Fruit fly (Drosophila melanogaster) whole organism, wandering third instar larva: Measurements from ENCODE around the gene Hira.

ENCODE experiments used
- Abd-B ChIP-seq: fragments of >200 bp; optimal IDR thresholded peaks from 2 replicates; lab custom pipeline; 2017; ENCODE audit warnings: missing biosample characterization, missing genetic modification characterization
- CG32264 ChIP-seq: fragments of 200-800 bp; sonication (Bioruptor generic); optimal IDR thresholded peaks from 2 replicates; lab custom pipeline; 2016; ENCODE audit warnings: missing biosample characterization, missing genetic modification characterization
- CG9705 ChIP-seq: fragments of 200-800 bp; sonication (Bioruptor generic); optimal IDR thresholded peaks from 2 replicates; lab custom pipeline; 2018; ENCODE audit warnings: missing biosample characterization, mild to moderate bottlenecking, missing genetic modification characterization
- CrebA ChIP-seq: fragments of 200-800 bp; sonication (Bioruptor generic); optimal IDR thresholded peaks from 2 replicates; lab custom pipeline; 2016; ENCODE audit warnings: missing biosample characterization, mild to moderate bottlenecking, missing genetic modification characterization, borderline replicate concordance
- Dfd ChIP-seq: fragments of >200 bp; optimal IDR thresholded peaks from 2 replicates; lab custom pipeline; 2017; ENCODE audit warnings: missing biosample characterization, missing genetic modification characterization
- Dif ChIP-seq: fragments of 200-275, 200-300 bp; sonication (Bioruptor generic); optimal IDR thresholded peaks from 2 replicates; lab custom pipeline; 2018; ENCODE audit warnings: missing biosample characterization, missing genetic modification characterization; ENCODE audit not compliant: partially characterized antibody
- GATAd ChIP-seq: sonication (Bioruptor generic); optimal IDR thresholded peaks from 2 replicates; lab custom pipeline; 2016; ENCODE audit warnings: missing biosample characterization, missing genetic modification characterization
- HLH106 ChIP-seq: fragments of 200-800 bp; optimal IDR thresholded peaks from 3 replicates; lab custom pipeline; 2019; ENCODE audit warnings: missing biosample characterization, mild to moderate bottlenecking, missing genetic modification characterization, moderate library complexity
- Hnf4 ChIP-seq: fragments of 200-800 bp; sonication (Bioruptor generic); optimal IDR thresholded peaks from 2 replicates; lab custom pipeline; 2016; ENCODE audit warnings: missing biosample characterization, mild to moderate bottlenecking, missing genetic modification characterization
- Hr78 ChIP-seq: fragments of >200 bp; optimal IDR thresholded peaks from 2 replicates; lab custom pipeline; 2017; ENCODE audit warnings: missing biosample characterization, missing genetic modification characterization
- Hr83 ChIP-seq: fragments of 200-300 bp; sonication (Bioruptor generic); optimal IDR thresholded peaks from 2 replicates; lab custom pipeline; 2016; ENCODE audit warnings: missing biosample characterization, mild to moderate bottlenecking, missing genetic modification characterization, moderate library complexity; ENCODE audit not compliant: poor library complexity, severe bottlenecking
- Jra ChIP-seq: sonication (Bioruptor generic); optimal IDR thresholded peaks from 2 replicates; lab custom pipeline; 2016; ENCODE audit warnings: missing biosample characterization, missing genetic modification characterization
- Mio ChIP-seq: sonication (Bioruptor generic); optimal IDR thresholded peaks from 2 replicates; lab custom pipeline; 2016; ENCODE audit warnings: missing biosample characterization, missing genetic modification characterization
- Myc ChIP-seq: fragments of >200 bp; optimal IDR thresholded peaks from 2 replicates; lab custom pipeline; 2017
- N ChIP-seq: fragments of >200 bp; optimal IDR thresholded peaks from 2 replicates; lab custom pipeline; 2018; ENCODE audit warnings: missing biosample characterization, missing external identifiers, missing genetic modification characterization
- OdsH ChIP-seq: fragments of 200-800 bp; sonication (Bioruptor generic); optimal IDR thresholded peaks from 2 replicates; lab custom pipeline; 2016; ENCODE audit warnings: missing biosample characterization, mild to moderate bottlenecking, missing genetic modification characterization
- Rel ChIP-seq, 2 experiments: fragments of 200-800 bp; sonication (Bioruptor generic) in 1 of 2; optimal IDR thresholded peaks; 2 replicates in 1 of 2; 3 replicates in 1 of 2; lab custom pipeline; 2016 to 2019; ENCODE audit warnings: mild to moderate bottlenecking in 2 of 2, missing biosample characterization in 2 of 2, missing genetic modification characterization in 2 of 2, moderate library complexity in 1 of 2
- Sp1 ChIP-seq: fragments of 200-800 bp; sonication (Bioruptor generic); optimal IDR thresholded peaks from 3 replicates; lab custom pipeline; 2019; ENCODE audit warnings: missing biosample characterization, mild to moderate bottlenecking, missing genetic modification characterization, moderate library complexity
- Vsx2 ChIP-seq: fragments of 200-300, 225-300 bp; sonication (Bioruptor generic); optimal IDR thresholded peaks from 2 replicates; lab custom pipeline; 2018; ENCODE audit warnings: missing biosample characterization, missing genetic modification characterization; ENCODE audit not compliant: partially characterized antibody
- br ChIP-seq: fragments of 200-800 bp; sonication (Bioruptor generic); optimal IDR thresholded peaks from 2 replicates; lab custom pipeline; 2016; ENCODE audit warnings: missing biosample characterization, missing genetic modification characterization
- brk ChIP-seq: fragments of 200-800 bp; sonication (Bioruptor generic); optimal IDR thresholded peaks from 2 replicates; lab custom pipeline; 2016; ENCODE audit warnings: missing biosample characterization, mild to moderate bottlenecking, missing genetic modification characterization
- dl ChIP-seq, 2 experiments: fragments of 175-275, 200-275 bp in 1 of 2; fragments of 200-275 bp in 1 of 2; sonication (Bioruptor generic); optimal IDR thresholded peaks; lab custom pipeline; 2018; ENCODE audit warnings: mild to moderate bottlenecking in 2 of 2, missing biosample characterization in 2 of 2, missing genetic modification characterization in 2 of 2, moderate library complexity in 2 of 2; ENCODE audit not compliant: partially characterized antibody in 2 of 2, insufficient read depth in 1 of 2
- dmrt93B ChIP-seq: fragments of 200-800 bp; sonication (Bioruptor generic); optimal IDR thresholded peaks from 2 replicates; lab custom pipeline; 2018; ENCODE audit warnings: missing biosample characterization, mild to moderate bottlenecking, missing genetic modification characterization
- dsf ChIP-seq: sonication (Bioruptor generic); optimal IDR thresholded peaks from 2 replicates; lab custom pipeline; 2016; ENCODE audit warnings: missing biosample characterization, missing genetic modification characterization, borderline replicate concordance
- ey ChIP-seq: fragments of 200-800 bp; sonication (Bioruptor generic); optimal IDR thresholded peaks from 2 replicates; lab custom pipeline; 2016; ENCODE audit warnings: missing biosample characterization, missing genetic modification characterization
- foxo ChIP-seq, 2 experiments: fragments of 200-800 bp; sonication (Bioruptor generic); optimal IDR thresholded peaks; 2 replicates in 1 of 2; 3 replicates in 1 of 2; lab custom pipeline; 2016 to 2017; ENCODE audit warnings: missing biosample characterization in 2 of 2, missing genetic modification characterization in 2 of 2
- fru ChIP-seq: fragments of 200-800 bp; sonication (Bioruptor generic); optimal IDR thresholded peaks from 3 replicates; lab custom pipeline; 2016; ENCODE audit warnings: missing biosample characterization, mild to moderate bottlenecking, missing genetic modification characterization
- h ChIP-seq: fragments of 200-800 bp; sonication (Bioruptor generic); optimal IDR thresholded peaks from 3 replicates; lab custom pipeline; 2016; ENCODE audit warnings: missing biosample characterization, mild to moderate bottlenecking, missing genetic modification characterization
- jim ChIP-seq: fragments of 175-275, 200-325 bp; sonication (Bioruptor generic); optimal IDR thresholded peaks from 2 replicates; lab custom pipeline; 2016; ENCODE audit warnings: missing biosample characterization, mild to moderate bottlenecking, missing genetic modification characterization
- lola ChIP-seq: fragments of >200 bp; optimal IDR thresholded peaks from 2 replicates; lab custom pipeline; 2017; ENCODE audit warnings: missing biosample characterization, missing genetic modification characterization
- pan ChIP-seq: fragments of >200 bp; optimal IDR thresholded peaks from 2 replicates; lab custom pipeline; 2017
- psq ChIP-seq: fragments of 200-800 bp; sonication (Bioruptor generic); optimal IDR thresholded peaks from 3 replicates; lab custom pipeline; 2017; ENCODE audit warnings: missing biosample characterization, mild to moderate bottlenecking, missing genetic modification characterization, moderate library complexity
- rgr ChIP-seq: fragments of 200-800 bp; sonication (Bioruptor generic); optimal IDR thresholded peaks from 3 replicates; lab custom pipeline; 2016; ENCODE audit warnings: missing biosample characterization, mild to moderate bottlenecking, missing genetic modification characterization
- sage ChIP-seq: fragments of 200-800 bp; sonication (Bioruptor generic); optimal IDR thresholded peaks from 2 replicates; lab custom pipeline; 2016; ENCODE audit warnings: missing biosample characterization, mild to moderate bottlenecking, missing genetic modification characterization
- sv ChIP-seq: fragments of 200-800 bp; sonication (Bioruptor generic); optimal IDR thresholded peaks from 3 replicates; lab custom pipeline; 2016; ENCODE audit warnings: missing biosample characterization, missing genetic modification characterization
- tai ChIP-seq: sonication (Bioruptor generic); optimal IDR thresholded peaks from 2 replicates; lab custom pipeline; 2016; ENCODE audit warnings: missing biosample characterization, missing genetic modification characterization
- usp ChIP-seq: fragments of >200 bp; optimal IDR thresholded peaks from 2 replicates; lab custom pipeline; 2017; ENCODE audit warnings: missing biosample characterization, missing genetic modification characterization
- woc ChIP-seq: sonication (Bioruptor generic); optimal IDR thresholded peaks from 2 replicates; lab custom pipeline; 2016; ENCODE audit warnings: missing biosample characterization, mild to moderate bottlenecking, missing genetic modification characterization

Gene Hira

DNA sequence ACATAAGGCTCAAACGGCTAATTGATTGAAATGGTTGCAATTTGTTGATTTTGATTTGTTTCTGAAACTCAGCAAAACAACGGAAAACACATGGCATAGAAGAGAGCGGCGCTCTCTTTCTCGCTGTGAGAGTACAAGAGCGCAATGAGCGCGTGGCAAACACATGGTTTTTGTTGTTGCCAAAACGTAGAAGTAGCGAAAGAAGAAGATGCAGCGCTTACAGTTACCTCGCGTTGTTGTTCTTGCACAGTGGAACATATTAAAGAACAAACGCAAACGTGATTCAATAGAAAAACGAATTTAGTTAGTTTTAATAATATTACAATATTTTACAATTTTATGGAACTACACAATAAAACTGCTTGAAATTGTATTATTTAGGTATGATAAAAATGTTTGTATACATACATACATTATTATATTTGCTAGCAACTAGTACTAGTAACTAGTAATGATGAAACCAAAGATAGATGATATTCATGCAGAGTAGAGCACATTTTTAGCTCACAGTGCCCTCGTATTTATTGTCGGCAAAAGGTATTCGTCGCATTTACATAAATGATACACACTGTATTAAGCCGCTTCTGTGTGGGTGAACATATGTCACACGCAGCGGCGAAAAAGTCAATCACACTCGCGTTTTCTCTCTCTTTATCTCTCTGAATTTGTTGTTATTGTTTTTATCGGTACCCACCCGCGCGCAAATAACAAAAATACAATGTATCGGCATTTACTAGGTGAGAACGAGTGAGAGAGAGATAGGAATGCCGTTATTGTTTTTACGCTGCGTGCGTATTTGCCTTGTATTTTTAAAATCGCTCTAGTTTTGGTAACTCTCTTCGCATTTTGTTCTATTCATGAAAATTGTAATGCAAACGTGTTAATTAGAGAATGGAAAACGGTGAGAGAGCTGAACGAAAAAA is 16.5 kb upstream of the Hira start (continued):
- TF ChIP-seq usp (GFP tag; lab: Kevin White, UChicago), result no peak

DNA sequence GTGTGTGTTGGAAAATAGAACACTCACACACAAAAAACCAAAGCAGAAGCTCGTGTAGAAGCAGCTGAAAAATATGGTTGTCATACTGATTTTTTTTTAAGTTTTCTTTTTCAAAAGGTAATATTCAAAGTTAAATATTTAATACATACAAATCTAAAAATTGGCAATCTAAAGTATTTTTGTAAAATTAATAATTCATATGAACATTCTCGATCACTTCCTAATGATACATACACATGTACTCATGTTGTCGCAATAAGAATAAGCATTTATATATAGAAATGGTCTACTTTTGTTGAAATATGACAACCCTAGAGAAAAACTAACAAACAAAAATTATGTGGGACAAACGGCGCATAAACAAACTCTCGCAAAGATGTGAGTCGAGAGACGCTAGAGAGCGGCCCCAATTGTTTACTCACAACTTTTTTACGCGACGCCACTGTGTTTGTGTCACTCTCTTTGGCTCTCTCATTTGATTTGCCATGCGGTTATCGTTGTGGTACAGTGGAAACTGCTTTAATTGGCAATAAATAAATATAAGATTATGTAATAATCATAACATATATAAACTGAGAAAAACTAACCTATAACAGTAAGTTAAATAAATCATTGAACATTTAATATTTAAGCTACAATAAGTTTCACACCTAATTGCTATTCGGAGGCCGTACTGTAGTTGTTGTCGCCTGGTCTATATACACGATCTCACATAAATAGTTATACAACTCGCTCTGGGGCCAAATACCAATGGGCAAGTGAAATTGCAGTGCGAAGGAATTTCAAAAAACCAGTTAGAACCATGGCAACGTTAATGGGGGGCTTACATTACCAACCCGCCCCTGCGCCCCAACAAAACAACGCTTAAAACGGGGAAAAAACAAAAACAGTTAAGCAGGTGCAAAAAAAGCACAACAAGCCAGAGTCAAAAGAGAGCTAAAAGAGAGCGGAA is 15.2 kb upstream of the Hira start:
- peak; percentile 99 for TF ChIP-seq Sp1
- TF ChIP-seq Abd-B (GFP tag; lab: Kevin White, UChicago), result no peak
- peak; percentile 94 for TF ChIP-seq brk (GFP tag; lab: Kevin White, UChicago)
- TF ChIP-seq Dif, result peak; percentile 79
- peak; percentile 99 for TF ChIP-seq HLH106
- peak; percentile 97 for TF ChIP-seq fru
- TF ChIP-seq sage (GFP tag; lab: Kevin White, UChicago), result peak; percentile 93
- peak; percentile 90 for TF ChIP-seq sv (GFP tag; lab: Kevin White, UChicago)
- TF ChIP-seq Jra, result peak; percentile 92
- TF ChIP-seq br, result peak; percentile 95
- peak; percentile 86 for TF ChIP-seq Rel (GFP tag; optimal IDR thresholded peaks at IDR 0.05; lab: Kevin White, UChicago)
- peak; percentile 96 for TF ChIP-seq Rel (tag; optimal IDR thresholded peaks at IDR 0.05; lab: Kevin White, UChicago)
- no peak for TF ChIP-seq pan (lab: Kevin White, UChicago)
- peak; percentile 97 for TF ChIP-seq h
- peak; percentile 99 for TF ChIP-seq CG9705
- peak in 1 of 2 experiments; percentile 99 for TF ChIP-seq foxo (GFP tag; optimal IDR thresholded peaks at IDR 0.05; lab: Kevin White, UChicago)
- no peak for TF ChIP-seq N (GFP tag; lab: Kevin White, UChicago)
- peak; percentile 7 for TF ChIP-seq Hr83 (GFP tag; lab: Kevin White, UChicago)
- peak; percentile 86 for TF ChIP-seq CrebA (GFP tag; lab: Kevin White, UChicago)
- TF ChIP-seq tai (GFP tag; lab: Kevin White, UChicago), result peak; percentile 83
- peak; percentile 53 for TF ChIP-seq jim (GFP tag; lab: Kevin White, UChicago)
- no peak for TF ChIP-seq Vsx2 (GFP tag; lab: Kevin White, UChicago)
- peak; percentile 98 for TF ChIP-seq OdsH
- TF ChIP-seq Hr78 (GFP tag; lab: Kevin White, UChicago), result no peak
- peak; percentile 94 for TF ChIP-seq Hnf4 (GFP tag; lab: Kevin White, UChicago)
- peak; percentile 83 for TF ChIP-seq CG32264
- TF ChIP-seq ey (GFP tag; lab: Kevin White, UChicago), result peak; percentile 94
- peak; percentile 86 for TF ChIP-seq GATAd (GFP tag; lab: Kevin White, UChicago)
- TF ChIP-seq dsf (GFP tag; lab: Kevin White, UChicago), result peak; percentile 91
- peak; percentile 39 for TF ChIP-seq Mio (GFP tag; lab: Kevin White, UChicago)
- TF ChIP-seq usp (GFP tag; lab: Kevin White, UChicago), result no peak
- peak; percentile 65 to 71 for TF ChIP-seq dl (GFP tag; optimal IDR thresholded peaks at IDR 0.05; lab: Kevin White, UChicago; ENCODE audit: insufficient read depth in 1 of 2, partially characterized antibody in 2 of 2)
- TF ChIP-seq Myc (lab: Kevin White, UChicago), result no peak
- TF ChIP-seq rgr (GFP tag; lab: Kevin White, UChicago), result peak; percentile 99
- peak; percentile 98 for TF ChIP-seq psq
- TF ChIP-seq lola (GFP tag; lab: Kevin White, UChicago), result no peak
- peak; percentile 88 for TF ChIP-seq woc (GFP tag; lab: Kevin White, UChicago)
- TF ChIP-seq Dfd (GFP tag; lab: Kevin White, UChicago), result peak; percentile 74
- peak; percentile 97 for TF ChIP-seq dmrt93B (GFP tag; lab: Kevin White, UChicago)
- TF ChIP-seq, all 38 proteins: peak for 30
